Worm (Caenorhabditis elegans) whole organism, young adult: ENCODE data around the gene M88.3.

Experiments
- B0261.1 ChIP-seq: sonication (generic microtip); optimal IDR thresholded peaks from 2 replicates; lab custom pipeline; 2016; ENCODE audit warnings: mild to moderate bottlenecking, missing genetic modification characterization, moderate library complexity, missing compliant biosample characterization
- B0336.3 ChIP-seq: fragments of 200-800 bp; sonication (Bioruptor generic); IDR thresholded peaks from 2 replicates; pipeline ENCODE4 v1.3.6; 2022; ENCODE audit warnings: missing genetic modification characterization, missing compliant biosample characterization
- F10E7.11 ChIP-seq: sonication (generic microtip); optimal IDR thresholded peaks from 2 replicates; lab custom pipeline; 2017; ENCODE audit warnings: mild to moderate bottlenecking, missing genetic modification characterization, moderate library complexity, missing compliant biosample characterization
- F49E8.2 ChIP-seq: sonication (generic microtip); optimal IDR thresholded peaks from 3 replicates; lab custom pipeline; 2017; ENCODE audit warnings: missing genetic modification characterization, mild to moderate bottlenecking, missing compliant biosample characterization, antibody characterized with exemption, moderate library complexity; ENCODE audit not compliant: insufficient read depth
- K12H6.12 ChIP-seq: fragments of 200-800 bp; sonication (Bioruptor generic); optimal IDR thresholded peaks from 2 replicates; lab custom pipeline; 2018; ENCODE audit warnings: mild to moderate bottlenecking, missing genetic modification characterization, missing compliant biosample characterization
- T07F8.4 ChIP-seq: sonication (generic microtip); optimal IDR thresholded peaks from 2 replicates; lab custom pipeline; 2016; ENCODE audit warnings: mild to moderate bottlenecking, missing genetic modification characterization, moderate library complexity, missing compliant biosample characterization
- T26A5.8 ChIP-seq: sonication (generic microtip); optimal IDR thresholded peaks from 2 replicates; lab custom pipeline; 2016; ENCODE audit warnings: missing genetic modification characterization, missing compliant biosample characterization
- Y56A3A.18 ChIP-seq: fragments of 200-800 bp; sonication (Bioruptor generic); IDR thresholded peaks from 2 replicates; pipeline ENCODE4 v1.3.6; 2022; ENCODE audit warnings: missing genetic modification reagents, missing genetic modification characterization, missing compliant biosample characterization
- ZK185.1 ChIP-seq: sonication (generic microtip); optimal IDR thresholded peaks from 2 replicates; lab custom pipeline; 2016; ENCODE audit warnings: mild to moderate bottlenecking, missing genetic modification characterization, missing compliant biosample characterization; ENCODE audit not compliant: poor library complexity, severe bottlenecking
- attf-3 ChIP-seq: fragments of 200-800 bp; sonication (Bioruptor generic); conservative IDR thresholded peaks from 2 replicates; pipeline ENCODE4 v1.3.6; 2022; ENCODE audit warnings: missing genetic modification reagents, missing genetic modification characterization, missing compliant biosample characterization
- attf-5 ChIP-seq: fragments of 200-800 bp; sonication (Bioruptor generic); optimal IDR thresholded peaks from 2 replicates; lab custom pipeline; 2018; ENCODE audit warnings: mild to moderate bottlenecking, missing genetic modification characterization, missing compliant biosample characterization
- cebp-1 ChIP-seq, 2 experiments: fragments of 200-800 bp in 1 of 2; sonication (Bioruptor generic) in 1 of 2; sonication (generic microtip) in 1 of 2; IDR thresholded peaks in 1 of 2; optimal IDR thresholded peaks in 1 of 2; 2 replicates each; pipeline versions ENCODE4 v1.3.6 to Lab custom; 2017 to 2022; ENCODE audit warnings: missing compliant biosample characterization in 2 of 2, missing genetic modification characterization in 2 of 2, mild to moderate bottlenecking in 1 of 2, missing genetic modification reagents in 1 of 2, moderate library complexity in 1 of 2
- ceh-100 ChIP-seq: fragments of 200-800 bp; sonication (Bioruptor generic); IDR thresholded peaks from 2 replicates; pipeline ENCODE4 v1.3.6; 2022; ENCODE audit warnings: missing genetic modification reagents, missing genetic modification characterization, missing compliant biosample characterization
- ceh-27 ChIP-seq: fragments of 200-800 bp; sonication (Bioruptor generic); optimal IDR thresholded peaks from 2 replicates; lab custom pipeline; 2018; ENCODE audit warnings: mild to moderate bottlenecking, missing genetic modification characterization, moderate library complexity, missing compliant biosample characterization
- ceh-58 ChIP-seq: fragments of 200-800 bp; sonication (Bioruptor generic); IDR thresholded peaks from 2 replicates; pipeline ENCODE4 v1.3.6; 2022; ENCODE audit warnings: missing genetic modification characterization, missing compliant biosample characterization
- chd-7 ChIP-seq: sonication (generic microtip); optimal IDR thresholded peaks from 2 replicates; lab custom pipeline; 2016; ENCODE audit warnings: mild to moderate bottlenecking, missing genetic modification characterization, moderate library complexity, missing compliant biosample characterization
- die-1 ChIP-seq: sonication (generic microtip); optimal IDR thresholded peaks from 2 replicates; lab custom pipeline; 2016; ENCODE audit warnings: missing genotype, mild to moderate bottlenecking, missing genetic modification characterization, missing compliant biosample characterization
- dox-1 ChIP-seq: fragments of 200-800 bp; sonication (Bioruptor generic); IDR thresholded peaks from 2 replicates; pipeline ENCODE4 v1.3.6; 2022; ENCODE audit warnings: missing genetic modification reagents, missing genetic modification characterization, missing compliant biosample characterization
- ekl-4 ChIP-seq: fragments of 200-800 bp; sonication (Bioruptor generic); IDR thresholded peaks from 2 replicates; pipeline ENCODE4 v1.3.6; 2022; ENCODE audit warnings: missing genetic modification reagents, missing genetic modification characterization, missing compliant biosample characterization
- ets-4 ChIP-seq: fragments of 200-800 bp; sonication (Bioruptor generic); optimal IDR thresholded peaks from 2 replicates; lab custom pipeline; 2018; ENCODE audit warnings: mild to moderate bottlenecking, missing genetic modification characterization, missing compliant biosample characterization
- him-1 ChIP-seq: sonication (generic microtip); optimal IDR thresholded peaks from 2 replicates; lab custom pipeline; 2016; ENCODE audit warnings: missing genotype, missing genetic modification reagents, missing genetic modification characterization, missing compliant biosample characterization
- hmg-1.2 ChIP-seq: fragments of 200-800 bp; sonication (Bioruptor generic); IDR thresholded peaks from 2 replicates; pipeline ENCODE4 v1.3.6; 2022; ENCODE audit warnings: missing genetic modification reagents, missing genetic modification characterization, missing compliant biosample characterization
- lin-26 ChIP-seq: fragments of 200-800 bp; sonication (Bioruptor generic); IDR thresholded peaks from 2 replicates; pipeline ENCODE4 v1.3.6; 2022; ENCODE audit warnings: missing genetic modification reagents, missing genetic modification characterization, missing compliant biosample characterization
- lin-40 ChIP-seq: sonication (generic microtip); optimal IDR thresholded peaks from 2 replicates; lab custom pipeline; 2016; ENCODE audit warnings: missing genetic modification characterization, mild to moderate bottlenecking, missing compliant biosample characterization, missing genotype, missing genetic modification reagents
- lin-54 ChIP-seq: fragments of 200-800 bp; sonication (Bioruptor generic); optimal IDR thresholded peaks from 2 replicates; lab custom pipeline; 2018; ENCODE audit warnings: mild to moderate bottlenecking, missing genetic modification characterization, missing compliant biosample characterization
- lir-1 ChIP-seq: fragments of 200-800 bp; sonication (Bioruptor generic); conservative IDR thresholded peaks from 2 replicates; pipeline ENCODE4 v1.3.6; 2022; ENCODE audit warnings: missing genetic modification reagents, missing genetic modification characterization, missing compliant biosample characterization
- madf-10 ChIP-seq: sonication (generic microtip); optimal IDR thresholded peaks from 2 replicates; lab custom pipeline; 2016; ENCODE audit warnings: mild to moderate bottlenecking, missing genetic modification characterization, missing compliant biosample characterization
- madf-6 ChIP-seq: fragments of 200-800 bp; sonication (Bioruptor generic); IDR thresholded peaks from 2 replicates; pipeline ENCODE4 v1.3.6; 2022; ENCODE audit warnings: missing genetic modification reagents, missing genetic modification characterization, missing compliant biosample characterization
- madf-8 ChIP-seq: fragments of 200-800 bp; sonication (Bioruptor generic); conservative IDR thresholded peaks from 2 replicates; pipeline ENCODE4 v1.3.6; 2022; ENCODE audit warnings: missing genetic modification reagents, missing genetic modification characterization, missing compliant biosample characterization
- mcd-1 ChIP-seq: fragments of 200-800 bp; sonication (Bioruptor generic); IDR thresholded peaks from 2 replicates; pipeline ENCODE4 v1.3.6; 2022; ENCODE audit warnings: missing genetic modification reagents, missing genetic modification characterization, missing compliant biosample characterization
- mel-28 ChIP-seq: sonication (generic microtip); optimal IDR thresholded peaks from 2 replicates; lab custom pipeline; 2016; ENCODE audit warnings: borderline replicate concordance, mild to moderate bottlenecking, missing genetic modification characterization, missing compliant biosample characterization
- mes-4 ChIP-seq: sonication (generic microtip); optimal IDR thresholded peaks from 2 replicates; lab custom pipeline; 2016; ENCODE audit warnings: missing genotype, missing genetic modification characterization, missing compliant biosample characterization
- nfya-2 ChIP-seq: fragments of 200-800 bp; sonication (Bioruptor generic); IDR thresholded peaks from 2 replicates; pipeline ENCODE4 v1.3.6; 2022; ENCODE audit warnings: missing genetic modification reagents, missing genetic modification characterization, missing compliant biosample characterization
- nfyb-1 ChIP-seq: fragments of 200-800 bp; sonication (Bioruptor generic); IDR thresholded peaks from 2 replicates; pipeline ENCODE4 v1.3.6; 2022; ENCODE audit warnings: missing genetic modification reagents, missing genetic modification characterization, missing compliant biosample characterization
- nhr-120 ChIP-seq: fragments of 200-800 bp; sonication (Bioruptor generic); IDR thresholded peaks from 2 replicates; pipeline ENCODE4 v1.3.6; 2022; ENCODE audit warnings: missing genetic modification characterization, missing compliant biosample characterization
- nhr-80 ChIP-seq: sonication (generic microtip); optimal IDR thresholded peaks from 2 replicates; lab custom pipeline; 2016; ENCODE audit warnings: missing genetic modification characterization, missing compliant biosample characterization
- nhr-90 ChIP-seq: sonication (generic microtip); optimal IDR thresholded peaks from 2 replicates; lab custom pipeline; 2016; ENCODE audit warnings: missing genotype, mild to moderate bottlenecking, missing genetic modification characterization, missing compliant biosample characterization
- pbrm-1 ChIP-seq: fragments of 200-800 bp; sonication (Bioruptor generic); IDR thresholded peaks from 2 replicates; pipeline ENCODE4 v1.3.6; 2022; ENCODE audit warnings: missing genetic modification reagents, missing genetic modification characterization, missing compliant biosample characterization
- rpc-1 ChIP-seq, 2 experiments: fragments of 150-350 bp in 1 of 2; sonication (generic microtip) in 1 of 2; optimal IDR thresholded peaks; 2 replicates each; lab custom pipeline; 2014 to 2018; ENCODE audit warnings: missing biosample characterization in 1 of 2, missing genetic modification characterization in 1 of 2, missing genetic modification reagents in 1 of 2, missing genotype in 1 of 2
- snpc-3.4 ChIP-seq: sonication (generic microtip); optimal IDR thresholded peaks from 2 replicates; lab custom pipeline; 2017; ENCODE audit warnings: missing genetic modification characterization, mild to moderate bottlenecking, missing compliant biosample characterization, antibody characterized with exemption, moderate library complexity, missing genotype, missing genetic modification reagents
- snpc-4 ChIP-seq, 5 experiments: fragments of 150-350 bp in 1 of 5; sonication (generic microtip) in 4 of 5; optimal IDR thresholded peaks; 2 replicates each; lab custom pipeline; 2014 to 2018; ENCODE audit warnings: missing genetic modification characterization in 5 of 5, missing biosample characterization in 3 of 5, antibody characterized with exemption in 2 of 5, mild to moderate bottlenecking in 2 of 5, missing compliant biosample characterization in 2 of 5, missing genotype in 2 of 5, moderate library complexity in 2 of 5, missing genetic modification reagents in 1 of 5
- tbp1 ChIP-seq: fragments of 200-800 bp; sonication (Bioruptor generic); optimal IDR thresholded peaks from 2 replicates; lab custom pipeline; 2018; ENCODE audit warnings: mild to moderate bottlenecking, missing genetic modification characterization, missing compliant biosample characterization
- zfh-2 ChIP-seq: fragments of 200-800 bp; sonication (Bioruptor generic); conservative IDR thresholded peaks from 2 replicates; pipeline ENCODE4 v1.3.6; 2022; ENCODE audit warnings: missing genetic modification reagents, missing genetic modification characterization, missing compliant biosample characterization
- ztf-18 ChIP-seq: sonication (generic microtip); optimal IDR thresholded peaks from 2 replicates; lab custom pipeline; 2016; ENCODE audit warnings: missing genotype, mild to moderate bottlenecking, missing genetic modification characterization, missing compliant biosample characterization
- ztf-26 ChIP-seq: sonication (generic microtip); optimal IDR thresholded peaks from 2 replicates; lab custom pipeline; 2017; ENCODE audit warnings: missing genetic modification characterization, missing compliant biosample characterization

The M88.3 gene

DNA sequence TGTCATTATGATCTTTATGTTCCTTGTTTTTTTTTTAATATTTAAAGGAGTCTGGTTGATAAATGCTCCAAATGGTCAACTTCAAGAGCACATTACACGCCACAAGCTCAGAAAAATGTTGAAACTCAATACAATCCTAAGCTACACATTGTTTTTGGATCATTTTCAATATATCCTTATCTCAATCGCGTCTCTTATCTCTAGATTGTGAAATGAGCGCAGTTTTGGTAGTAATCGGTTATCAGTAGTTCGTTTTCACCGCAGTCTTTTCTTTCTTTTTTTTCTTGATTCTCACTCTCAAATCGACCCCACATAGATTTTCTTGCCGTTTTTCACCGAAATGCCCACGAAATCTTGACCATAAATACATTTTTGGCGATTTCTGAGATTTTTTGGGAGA is 8.0 kb upstream of the M88.3 start:
- TF ChIP-seq ceh-100 (no peak), madf-8 (GFP tag; lab: Robert Waterston, UW) (no peak), madf-6 (GFP tag; lab: Robert Waterston, UW) (0 out of 2 replicates have a peak, but pooled peaks have one; percentile 23), nhr-80 (tag; lab: Kevin White, UChicago) (peak; percentile 40)
- TF ChIP-seq, all 124 proteins: peak for 2

DNA sequence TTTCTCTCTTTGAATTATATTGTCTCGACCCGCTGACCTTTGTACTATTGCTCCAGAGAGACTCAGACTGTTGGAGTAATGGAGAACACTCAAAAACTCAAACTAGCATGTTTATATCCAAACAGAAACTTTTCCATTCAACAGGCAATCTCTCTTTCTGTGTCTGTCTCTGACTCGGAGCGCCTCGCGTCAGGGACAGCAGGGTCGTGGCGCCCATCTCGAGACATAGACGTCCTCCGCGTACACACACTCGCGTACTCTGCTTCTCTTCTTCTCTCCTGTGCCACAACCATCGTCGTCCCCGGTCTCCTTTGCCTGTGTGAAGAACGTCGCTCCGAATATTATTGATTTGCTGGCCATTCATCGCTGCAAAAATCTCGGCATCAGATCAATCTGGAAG is 7.1 kb upstream of the M88.3 start:
- TF ChIP-seq F10E7.11 (tag; lab: Kevin White, UChicago) (no peak), snpc-3.4 (tag; lab: Kevin White, UChicago) (no peak), dox-1 (GFP tag; lab: Robert Waterston, UW) (peak; percentile 87), lin-40 (tag; lab: Kevin White, UChicago) (peak; percentile 59), tbp1 (GFP tag; lab: Kevin White, UChicago) (peak; percentile 8), ZK185.1 (tag; lab: Kevin White, UChicago) (peak; percentile 40), K12H6.12 (tag; lab: Kevin White, UChicago) (peak; percentile 79), pbrm-1 (0 out of 2 replicates have a peak, but pooled peaks have one; percentile 18), ekl-4 (0 out of 2 replicates have a peak, but pooled peaks have one; percentile 30), lir-1 (GFP tag; lab: Robert Waterston, UW) (no peak), ztf-26 (tag; lab: Kevin White, UChicago) (no peak), ceh-58 (GFP tag; lab: Robert Waterston, UW) (no peak), attf-3 (0 out of 2 replicates have a peak, but pooled peaks have one; percentile 9), mel-28 (tag; lab: Kevin White, UChicago) (no peak), nfyb-1 (GFP tag; lab: Robert Waterston, UW) (peak; percentile 72), T07F8.4 (tag; lab: Kevin White, UChicago) (no peak), lin-54 (GFP tag; lab: Kevin White, UChicago) (peak; percentile 40), lin-26 (GFP tag; lab: Robert Waterston, UW) (peak; percentile 47; the same call in 1 of the 2 replicates), nhr-80 (tag; lab: Kevin White, UChicago) (peak; percentile 98), T26A5.8 (tag; lab: Kevin White, UChicago) (no peak), him-1 (tag; lab: Kevin White, UChicago) (no peak), ztf-18 (tag; lab: Kevin White, UChicago) (peak; percentile 47), madf-10 (tag; lab: Kevin White, UChicago) (peak; percentile 43), rpc-1 (optimal IDR thresholded peaks at IDR 0.05; lab: Kevin White, UChicago) (no peak), rpc-1 (tag; optimal IDR thresholded peaks at IDR 0.05; lab: Kevin White, UChicago) (no peak), mes-4 (tag; lab: Kevin White, UChicago) (no peak), attf-5 (peak; percentile 90), Y56A3A.18 (GFP tag; lab: Robert Waterston, UW) (no peak), zfh-2 (peak; percentile 98), cebp-1 (GFP tag; IDR thresholded peaks at IDR 0.05; lab: Robert Waterston, UW) (peak; percentile 42; the same call in 1 of the 2 replicates), cebp-1 (tag; optimal IDR thresholded peaks at IDR 0.05; lab: Kevin White, UChicago) (peak; percentile 73), die-1 (tag; lab: Kevin White, UChicago) (peak; percentile 6), B0336.3 (GFP tag; lab: Robert Waterston, UW) (peak; percentile 45; the same call in 1 of the 2 replicates), nhr-90 (peak; percentile 45), B0261.1 (tag; lab: Kevin White, UChicago) (no peak), mcd-1 (GFP tag; lab: Robert Waterston, UW) (peak; percentile 65), nhr-120 (GFP tag; lab: Robert Waterston, UW) (no peak), ets-4 (GFP tag; lab: Kevin White, UChicago) (peak; percentile 43), nfya-2 (GFP tag; lab: Robert Waterston, UW) (no peak), ceh-27 (peak; percentile 88), hmg-1.2 (GFP tag; lab: Robert Waterston, UW) (peak; percentile 68; the same call in 1 of the 2 replicates), chd-7 (tag; lab: Kevin White, UChicago) (peak; percentile 44), snpc-4 (GFP tag; optimal IDR thresholded peaks at IDR 0.05; lab: Kevin White, UChicago) (no peak), snpc-4 (tag; optimal IDR thresholded peaks at IDR 0.05; lab: Kevin White, UChicago) (peak in 3 of 4 experiments; percentile 12 to 55 (median 45)), F49E8.2 (tag; lab: Kevin White, UChicago) (no peak)
